Worm (Caenorhabditis elegans): ENCODE measurements around the gene C06E7.4.

ce11 chrIV:5896341-5896740 is 36.6 kb upstream of the C06E7.4 start, which contains the start of gene pck-3:
- TF ChIP-seq egl-27 (tag; optimal IDR thresholded peaks at IDR 0.05) (no peak), nhr-77 (tag; optimal IDR thresholded peaks at IDR 0.05) (no peak), mep-1 (tag; optimal IDR thresholded peaks at IDR 0.05) (no peak), rnt-1 (tag; optimal IDR thresholded peaks at IDR 0.05) (no peak)

All from whole organism, L1 larva.